Fruit fly (Drosophila melanogaster) whole organism, wandering third instar larva: Measurements from ENCODE around the gene Ten-a.

Experiments used
- Abd-B ChIP-seq: fragments of >200 bp; optimal IDR thresholded peaks from 2 replicates; lab custom pipeline; 2017; ENCODE audit warnings: missing biosample characterization, missing genetic modification characterization
- CG32264 ChIP-seq: fragments of 200-800 bp; sonication (Bioruptor generic); optimal IDR thresholded peaks from 2 replicates; lab custom pipeline; 2016; ENCODE audit warnings: missing biosample characterization, missing genetic modification characterization
- CG9705 ChIP-seq: fragments of 200-800 bp; sonication (Bioruptor generic); optimal IDR thresholded peaks from 2 replicates; lab custom pipeline; 2018; ENCODE audit warnings: missing biosample characterization, mild to moderate bottlenecking, missing genetic modification characterization
- CrebA ChIP-seq: fragments of 200-800 bp; sonication (Bioruptor generic); optimal IDR thresholded peaks from 2 replicates; lab custom pipeline; 2016; ENCODE audit warnings: missing biosample characterization, mild to moderate bottlenecking, missing genetic modification characterization, borderline replicate concordance
- Dfd ChIP-seq: fragments of >200 bp; optimal IDR thresholded peaks from 2 replicates; lab custom pipeline; 2017; ENCODE audit warnings: missing biosample characterization, missing genetic modification characterization
- Dif ChIP-seq: fragments of 200-275, 200-300 bp; sonication (Bioruptor generic); optimal IDR thresholded peaks from 2 replicates; lab custom pipeline; 2018; ENCODE audit warnings: missing biosample characterization, missing genetic modification characterization; ENCODE audit not compliant: partially characterized antibody
- HLH106 ChIP-seq: fragments of 200-800 bp; optimal IDR thresholded peaks from 3 replicates; lab custom pipeline; 2019; ENCODE audit warnings: missing biosample characterization, mild to moderate bottlenecking, missing genetic modification characterization, moderate library complexity
- Hnf4 ChIP-seq: fragments of 200-800 bp; sonication (Bioruptor generic); optimal IDR thresholded peaks from 2 replicates; lab custom pipeline; 2016; ENCODE audit warnings: missing biosample characterization, mild to moderate bottlenecking, missing genetic modification characterization
- Hr78 ChIP-seq: fragments of >200 bp; optimal IDR thresholded peaks from 2 replicates; lab custom pipeline; 2017; ENCODE audit warnings: missing biosample characterization, missing genetic modification characterization
- Hr83 ChIP-seq: fragments of 200-300 bp; sonication (Bioruptor generic); optimal IDR thresholded peaks from 2 replicates; lab custom pipeline; 2016; ENCODE audit warnings: missing biosample characterization, mild to moderate bottlenecking, missing genetic modification characterization, moderate library complexity; ENCODE audit not compliant: poor library complexity, severe bottlenecking
- Jra ChIP-seq: sonication (Bioruptor generic); optimal IDR thresholded peaks from 2 replicates; lab custom pipeline; 2016; ENCODE audit warnings: missing biosample characterization, missing genetic modification characterization
- Mio ChIP-seq: sonication (Bioruptor generic); optimal IDR thresholded peaks from 2 replicates; lab custom pipeline; 2016; ENCODE audit warnings: missing biosample characterization, missing genetic modification characterization
- Myc ChIP-seq: fragments of >200 bp; optimal IDR thresholded peaks from 2 replicates; lab custom pipeline; 2017
- N ChIP-seq: fragments of >200 bp; optimal IDR thresholded peaks from 2 replicates; lab custom pipeline; 2018; ENCODE audit warnings: missing biosample characterization, missing external identifiers, missing genetic modification characterization
- OdsH ChIP-seq: fragments of 200-800 bp; sonication (Bioruptor generic); optimal IDR thresholded peaks from 2 replicates; lab custom pipeline; 2016; ENCODE audit warnings: missing biosample characterization, mild to moderate bottlenecking, missing genetic modification characterization
- Sp1 ChIP-seq: fragments of 200-800 bp; sonication (Bioruptor generic); optimal IDR thresholded peaks from 3 replicates; lab custom pipeline; 2019; ENCODE audit warnings: missing biosample characterization, mild to moderate bottlenecking, missing genetic modification characterization, moderate library complexity
- br ChIP-seq: fragments of 200-800 bp; sonication (Bioruptor generic); optimal IDR thresholded peaks from 2 replicates; lab custom pipeline; 2016; ENCODE audit warnings: missing biosample characterization, missing genetic modification characterization
- dl ChIP-seq, 2 experiments: fragments of 175-275, 200-275 bp in 1 of 2; fragments of 200-275 bp in 1 of 2; sonication (Bioruptor generic); optimal IDR thresholded peaks; lab custom pipeline; 2018; ENCODE audit warnings: mild to moderate bottlenecking in 2 of 2, missing biosample characterization in 2 of 2, missing genetic modification characterization in 2 of 2, moderate library complexity in 2 of 2; ENCODE audit not compliant: partially characterized antibody in 2 of 2, insufficient read depth in 1 of 2
- dmrt93B ChIP-seq: fragments of 200-800 bp; sonication (Bioruptor generic); optimal IDR thresholded peaks from 2 replicates; lab custom pipeline; 2018; ENCODE audit warnings: missing biosample characterization, mild to moderate bottlenecking, missing genetic modification characterization
- dsf ChIP-seq: sonication (Bioruptor generic); optimal IDR thresholded peaks from 2 replicates; lab custom pipeline; 2016; ENCODE audit warnings: missing biosample characterization, missing genetic modification characterization, borderline replicate concordance
- ey ChIP-seq: fragments of 200-800 bp; sonication (Bioruptor generic); optimal IDR thresholded peaks from 2 replicates; lab custom pipeline; 2016; ENCODE audit warnings: missing biosample characterization, missing genetic modification characterization
- foxo ChIP-seq, 2 experiments: fragments of 200-800 bp; sonication (Bioruptor generic); optimal IDR thresholded peaks; 2 replicates in 1 of 2; 3 replicates in 1 of 2; lab custom pipeline; 2016 to 2017; ENCODE audit warnings: missing biosample characterization in 2 of 2, missing genetic modification characterization in 2 of 2
- fru ChIP-seq: fragments of 200-800 bp; sonication (Bioruptor generic); optimal IDR thresholded peaks from 3 replicates; lab custom pipeline; 2016; ENCODE audit warnings: missing biosample characterization, mild to moderate bottlenecking, missing genetic modification characterization
- h ChIP-seq: fragments of 200-800 bp; sonication (Bioruptor generic); optimal IDR thresholded peaks from 3 replicates; lab custom pipeline; 2016; ENCODE audit warnings: missing biosample characterization, mild to moderate bottlenecking, missing genetic modification characterization
- jim ChIP-seq: fragments of 175-275, 200-325 bp; sonication (Bioruptor generic); optimal IDR thresholded peaks from 2 replicates; lab custom pipeline; 2016; ENCODE audit warnings: missing biosample characterization, mild to moderate bottlenecking, missing genetic modification characterization
- lola ChIP-seq: fragments of >200 bp; optimal IDR thresholded peaks from 2 replicates; lab custom pipeline; 2017; ENCODE audit warnings: missing biosample characterization, missing genetic modification characterization
- psq ChIP-seq: fragments of 200-800 bp; sonication (Bioruptor generic); optimal IDR thresholded peaks from 3 replicates; lab custom pipeline; 2017; ENCODE audit warnings: missing biosample characterization, mild to moderate bottlenecking, missing genetic modification characterization, moderate library complexity
- rgr ChIP-seq: fragments of 200-800 bp; sonication (Bioruptor generic); optimal IDR thresholded peaks from 3 replicates; lab custom pipeline; 2016; ENCODE audit warnings: missing biosample characterization, mild to moderate bottlenecking, missing genetic modification characterization
- sage ChIP-seq: fragments of 200-800 bp; sonication (Bioruptor generic); optimal IDR thresholded peaks from 2 replicates; lab custom pipeline; 2016; ENCODE audit warnings: missing biosample characterization, mild to moderate bottlenecking, missing genetic modification characterization
- sv ChIP-seq: fragments of 200-800 bp; sonication (Bioruptor generic); optimal IDR thresholded peaks from 3 replicates; lab custom pipeline; 2016; ENCODE audit warnings: missing biosample characterization, missing genetic modification characterization
- tai ChIP-seq: sonication (Bioruptor generic); optimal IDR thresholded peaks from 2 replicates; lab custom pipeline; 2016; ENCODE audit warnings: missing biosample characterization, missing genetic modification characterization
- usp ChIP-seq: fragments of >200 bp; optimal IDR thresholded peaks from 2 replicates; lab custom pipeline; 2017; ENCODE audit warnings: missing biosample characterization, missing genetic modification characterization
- woc ChIP-seq: sonication (Bioruptor generic); optimal IDR thresholded peaks from 2 replicates; lab custom pipeline; 2016; ENCODE audit warnings: missing biosample characterization, mild to moderate bottlenecking, missing genetic modification characterization

Ten-a gene

DNA sequence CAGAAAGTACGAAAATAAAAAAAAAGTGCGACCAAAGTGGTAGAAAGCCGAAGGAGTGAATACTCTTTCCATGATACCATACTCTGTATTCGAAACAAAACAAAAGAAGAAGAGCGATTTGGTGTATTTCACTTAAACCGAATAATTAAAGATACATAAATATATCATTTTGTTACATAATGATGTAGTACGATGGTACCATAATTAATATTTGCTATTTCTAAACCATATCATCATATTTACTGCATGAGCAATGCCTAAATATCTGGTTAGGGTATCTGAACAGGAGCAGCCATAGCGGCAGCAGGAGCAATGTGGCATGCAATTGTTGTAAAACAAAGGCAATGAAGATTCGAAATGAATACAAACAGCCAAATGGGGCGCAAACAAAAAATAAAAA lies 202.8 kb downstream of the Ten-a start:
- TF ChIP-seq fru: peak; percentile 46
- no peak for TF ChIP-seq CG32264 (GFP tag; lab: Kevin White, UChicago)
- TF ChIP-seq N (GFP tag; lab: Kevin White, UChicago): no peak
- no peak for TF ChIP-seq jim
- peak; percentile 29 for TF ChIP-seq h
- no peak for TF ChIP-seq Jra
- no peak for TF ChIP-seq sv (GFP tag; lab: Kevin White, UChicago)
- no peak for TF ChIP-seq lola (GFP tag; lab: Kevin White, UChicago)
- peak; percentile 51 for TF ChIP-seq Sp1 (GFP tag; lab: Kevin White, UChicago)
- peak; percentile 3 for TF ChIP-seq rgr (GFP tag; lab: Kevin White, UChicago)
- peak; percentile 45 for TF ChIP-seq HLH106 (tag; lab: Kevin White, UChicago)
- no peak for TF ChIP-seq br (GFP tag; lab: Kevin White, UChicago)
- no peak for TF ChIP-seq usp (GFP tag; lab: Kevin White, UChicago)
- TF ChIP-seq foxo (GFP tag; optimal IDR thresholded peaks at IDR 0.05; lab: Kevin White, UChicago): no peak
- peak; percentile 54 for TF ChIP-seq woc (GFP tag; lab: Kevin White, UChicago)
- TF ChIP-seq ey (GFP tag; lab: Kevin White, UChicago): peak; percentile 19

DNA sequence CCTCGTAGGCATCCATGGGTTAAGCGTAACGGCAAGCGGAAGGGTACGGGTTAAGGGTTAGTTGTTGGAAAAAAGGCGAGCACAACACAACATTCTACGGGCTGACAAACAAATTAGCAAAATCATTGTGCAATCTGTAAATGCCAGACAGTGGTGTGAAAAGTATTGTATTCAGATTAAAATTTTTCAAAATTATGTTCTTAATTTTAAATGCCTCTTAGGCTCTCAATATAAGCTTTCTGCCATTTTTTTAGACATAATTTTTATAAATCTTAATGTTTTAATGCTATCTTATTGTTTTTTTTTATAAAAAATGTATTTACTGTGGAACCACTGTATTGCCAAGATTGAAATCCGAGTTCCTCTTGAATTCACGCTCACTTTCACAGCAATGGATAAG lies 204.6 kb downstream of the Ten-a start:
- TF ChIP-seq h: peak; percentile 5
- TF ChIP-seq sage (GFP tag; lab: Kevin White, UChicago): no peak
- no peak for TF ChIP-seq Hr83 (GFP tag; lab: Kevin White, UChicago)
- peak in 1 of 2 experiments; percentile 28 for TF ChIP-seq foxo (GFP tag; optimal IDR thresholded peaks at IDR 0.05; lab: Kevin White, UChicago)
- no peak for TF ChIP-seq Sp1 (GFP tag; lab: Kevin White, UChicago)
- no peak for TF ChIP-seq lola (GFP tag; lab: Kevin White, UChicago)
- TF ChIP-seq CrebA (GFP tag; lab: Kevin White, UChicago): no peak
- TF ChIP-seq woc (GFP tag; lab: Kevin White, UChicago): no peak
- TF ChIP-seq Dfd (GFP tag; lab: Kevin White, UChicago): no peak
- TF ChIP-seq OdsH: no peak
- no peak for TF ChIP-seq Hnf4
- no peak for TF ChIP-seq usp (GFP tag; lab: Kevin White, UChicago)
- no peak for TF ChIP-seq sv (GFP tag; lab: Kevin White, UChicago)

- TF ChIP-seq dl (GFP tag; optimal IDR thresholded peaks at IDR 0.05; lab: Kevin White, UChicago; ENCODE audit: insufficient read depth in 1 of 2, partially characterized antibody in 2 of 2) (no peak), dsf (GFP tag; lab: Kevin White, UChicago) (no peak), CrebA (GFP tag; lab: Kevin White, UChicago) (no peak), Jra (no peak), woc (GFP tag; lab: Kevin White, UChicago) (peak; percentile 38), jim (no peak), Hnf4 (peak; percentile 2), lola (GFP tag; lab: Kevin White, UChicago) (no peak), ey (GFP tag; lab: Kevin White, UChicago) (peak; percentile 21), Mio (GFP tag; lab: Kevin White, UChicago) (no peak), usp (GFP tag; lab: Kevin White, UChicago) (no peak), Dif (no peak), psq (GFP tag; lab: Kevin White, UChicago) (no peak), CG32264 (GFP tag; lab: Kevin White, UChicago) (no peak), fru (peak; percentile 25), rgr (GFP tag; lab: Kevin White, UChicago) (peak; percentile 25), h (peak; percentile 34), OdsH (peak; percentile 14), tai (GFP tag; lab: Kevin White, UChicago) (no peak), HLH106 (tag; lab: Kevin White, UChicago) (peak; percentile 51), Hr78 (no peak), br (GFP tag; lab: Kevin White, UChicago) (no peak), N (GFP tag; lab: Kevin White, UChicago) (no peak), foxo (GFP tag; optimal IDR thresholded peaks at IDR 0.05; lab: Kevin White, UChicago) (peak in 1 of 2 experiments; percentile 44), dmrt93B (no peak), Sp1 (GFP tag; lab: Kevin White, UChicago) (peak; percentile 21)
Observed at dm6 chrX:12248836-12249235, 205.3 kb downstream of the Ten-a start.

dm6 chrX:12258928-12259327 lies 215.4 kb downstream of the Ten-a start:
- TF ChIP-seq lola (GFP tag; lab: Kevin White, UChicago): no peak
- TF ChIP-seq N (GFP tag; lab: Kevin White, UChicago): no peak
- TF ChIP-seq Hr78: no peak
- TF ChIP-seq tai (GFP tag; lab: Kevin White, UChicago): no peak
- no peak for TF ChIP-seq psq (GFP tag; lab: Kevin White, UChicago)
- TF ChIP-seq CG9705 (GFP tag; lab: Kevin White, UChicago): no peak
- no peak for TF ChIP-seq sv (GFP tag; lab: Kevin White, UChicago)
- no peak for TF ChIP-seq dsf (GFP tag; lab: Kevin White, UChicago)
- no peak for TF ChIP-seq Myc (lab: Kevin White, UChicago)
- TF ChIP-seq foxo (GFP tag; optimal IDR thresholded peaks at IDR 0.05; lab: Kevin White, UChicago): no peak
- no peak for TF ChIP-seq CG32264 (GFP tag; lab: Kevin White, UChicago)
- no peak for TF ChIP-seq dmrt93B
- no peak for TF ChIP-seq Dif
- no peak for TF ChIP-seq jim
- TF ChIP-seq Abd-B (GFP tag; lab: Kevin White, UChicago): no peak
